Worm (Caenorhabditis elegans): Measurements from ENCODE around the gene ast-1.

The ast-1 gene

DNA sequence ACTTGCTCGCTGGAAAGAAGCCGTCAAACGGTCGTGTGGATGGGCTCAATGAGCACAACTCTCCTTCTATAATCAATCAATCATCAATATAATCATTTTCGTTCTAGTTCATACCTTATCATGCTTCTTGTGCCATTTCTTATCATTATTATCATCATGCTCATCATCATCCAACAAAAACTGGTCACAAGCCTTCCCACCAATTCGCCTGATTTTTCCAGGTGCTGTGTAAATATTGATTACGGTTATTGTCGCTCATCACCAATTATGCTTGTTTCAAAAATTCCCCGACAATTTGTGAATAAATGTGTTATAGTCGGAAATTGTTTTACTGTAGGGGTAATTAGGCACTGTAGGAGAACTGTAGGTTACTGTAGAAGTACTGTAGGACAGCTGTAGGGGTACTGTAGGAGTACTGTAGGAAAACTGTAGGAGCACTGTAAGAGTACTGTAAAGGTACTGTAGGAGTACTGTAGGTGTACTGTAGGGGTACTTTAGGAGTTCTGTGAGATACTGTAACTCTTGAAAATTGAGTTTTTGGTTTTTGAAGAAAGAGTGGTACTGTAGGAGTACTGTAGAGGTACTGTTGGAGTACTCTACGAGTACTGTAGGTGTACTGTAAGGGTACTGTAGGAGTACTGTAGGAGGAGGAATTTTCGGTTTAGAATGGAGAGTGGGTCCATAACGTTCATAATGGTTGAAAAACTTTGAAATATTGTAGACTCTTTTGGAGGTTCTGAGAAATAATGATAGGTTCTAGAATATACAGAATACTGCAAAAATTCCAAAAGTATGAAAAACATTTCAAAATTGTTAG lies 40.9 kb downstream of the ast-1 start (continued):
- TF ChIP-seq tlf-1 (GFP tag; optimal IDR thresholded peaks at IDR 0.05) (no peak), xnd-1 (tag; optimal IDR thresholded peaks at IDR 0.05) (no peak), hsf-1 (GFP tag; IDR thresholded peaks at IDR 0.05) (no peak), atf-7 (tag; optimal IDR thresholded peaks at IDR 0.05) (no peak), nhr-80 (tag; optimal IDR thresholded peaks at IDR 0.05) (no peak), ama-1 (optimal IDR thresholded peaks at IDR 0.05) (peak; percentile 20), ama-1 (GFP tag; optimal IDR thresholded peaks at IDR 0.05) (no peak), zfh-2 (GFP tag; conservative IDR thresholded peaks at IDR 0.05) (no peak), lin-54 (GFP tag; optimal IDR thresholded peaks at IDR 0.05) (no peak), ztf-28 (GFP tag; IDR thresholded peaks at IDR 0.05) (no peak), T07F8.4 (tag; optimal IDR thresholded peaks at IDR 0.05) (no peak), F49E8.2 (tag; optimal IDR thresholded peaks at IDR 0.05; ENCODE audit: insufficient read depth) (no peak), nhr-120 (GFP tag; IDR thresholded peaks at IDR 0.05) (no peak), chd-7 (tag; optimal IDR thresholded peaks at IDR 0.05) (peak; percentile 55), egl-18 (GFP tag; IDR thresholded peaks at IDR 0.05) (no peak), ztf-3 (GFP tag; optimal IDR thresholded peaks at IDR 0.05) (no peak), die-1 (tag; optimal IDR thresholded peaks at IDR 0.05) (no peak), tbx-9 (tag; optimal IDR thresholded peaks at IDR 0.05; ENCODE audit: borderline replicate concordance) (no peak), C06A6.2 (GFP tag; conservative IDR thresholded peaks at IDR 0.05) (peak; percentile 23; the same call in 1 of the 2 replicates), ceh-40 (GFP tag; IDR thresholded peaks at IDR 0.05) (no peak), madf-10 (tag; optimal IDR thresholded peaks at IDR 0.05) (no peak), somi-1 (GFP tag; optimal IDR thresholded peaks at IDR 0.05) (no peak), tbp1 (GFP tag; optimal IDR thresholded peaks at IDR 0.05) (peak; percentile 4), F52B5.7 (tag; optimal IDR thresholded peaks at IDR 0.05) (peak; percentile 11)

ce11 chrII:4092502-4092901 lies 42.7 kb downstream of the ast-1 start:
- no peak for TF ChIP-seq mcd-1 (GFP tag; IDR thresholded peaks at IDR 0.05)
- TF ChIP-seq K12H6.12 (tag; optimal IDR thresholded peaks at IDR 0.05), result peak; percentile 88
- TF ChIP-seq cebp-2 (GFP tag; IDR thresholded peaks at IDR 0.05), result 0 out of 2 replicates have a peak, but pooled peaks have one; percentile 53
- TF ChIP-seq unc-130 (GFP tag; optimal IDR thresholded peaks at IDR 0.05), result no peak
- no peak for TF ChIP-seq F52B5.7 (tag; optimal IDR thresholded peaks at IDR 0.05)
- TF ChIP-seq hmg-20 (GFP tag; IDR thresholded peaks at IDR 0.05), result no peak

DNA sequence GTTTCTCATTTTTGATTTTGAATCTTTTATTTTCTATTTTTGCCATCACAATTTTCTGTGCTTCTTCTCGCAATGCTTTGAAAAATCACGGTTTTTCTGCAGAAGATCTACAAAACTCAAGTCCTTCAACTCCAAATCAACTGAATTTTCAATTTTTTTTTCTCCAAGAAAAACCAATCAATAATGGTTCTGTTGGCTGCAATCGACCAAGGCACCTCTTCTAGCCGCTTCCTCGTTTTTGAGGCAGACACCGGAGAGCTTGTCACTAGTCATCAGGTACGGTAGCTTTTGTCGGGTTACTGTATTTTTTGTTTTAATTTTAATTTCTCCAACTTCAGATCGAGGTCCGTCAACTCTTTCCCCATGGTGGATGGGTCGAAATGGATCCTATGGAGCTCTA lies 43.3 kb downstream of the ast-1 start, which contains the start of gene R11F4.1:
R11F4.1 (plus strand) TSS at position 103 of the 400 bp plus-strand sequence.
- no peak for TF ChIP-seq gei-17 (GFP tag; optimal IDR thresholded peaks at IDR 0.05)
- no peak for TF ChIP-seq let-607 (tag; optimal IDR thresholded peaks at IDR 0.05)
- TF ChIP-seq K11D2.4 (GFP tag; IDR thresholded peaks at IDR 0.05), result 0 out of 2 replicates have a peak, but pooled peaks have one; percentile 11
- TF ChIP-seq snpc-1.1 (tag; optimal IDR thresholded peaks at IDR 0.05; ENCODE audit: insufficient read depth), result no peak
- no peak for TF ChIP-seq ztf-28 (GFP tag; IDR thresholded peaks at IDR 0.05)
- TF ChIP-seq ztf-3 (GFP tag; optimal IDR thresholded peaks at IDR 0.05), result no peak

DNA sequence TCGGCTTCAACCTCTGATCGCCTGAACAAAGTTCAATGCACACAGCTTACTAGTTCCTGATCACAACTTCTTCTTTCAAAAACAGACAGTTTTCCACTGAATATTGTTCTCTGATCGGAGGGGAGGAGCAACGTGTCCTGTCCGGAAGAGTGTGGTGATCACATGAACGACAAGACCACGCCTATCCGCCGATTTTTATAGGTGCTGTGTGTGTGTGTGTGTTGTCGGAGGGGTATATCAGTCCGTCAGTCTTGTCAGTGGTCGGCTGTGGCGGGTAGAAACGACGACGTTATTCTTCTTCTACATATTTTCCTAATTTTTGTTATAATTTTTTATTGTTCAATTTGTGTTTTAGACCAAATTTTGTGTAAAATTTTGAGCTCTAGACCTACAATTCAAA lies 44.4 kb downstream of the ast-1 start:
- TF ChIP-seq T26A5.8 (tag; optimal IDR thresholded peaks at IDR 0.05) (no peak), lin-40 (tag; optimal IDR thresholded peaks at IDR 0.05) (no peak)
